Fruit fly (Drosophila melanogaster): Measurements from ENCODE around the gene CG14195.

CG14195 gene

dm6 chrX:19239365-19239764 lies 27.5 kb upstream of the CG14195 start:
- TF ChIP-seq Snoo (tag; optimal IDR thresholded peaks at IDR 0.05) (no peak), D1 (tag; optimal IDR thresholded peaks at IDR 0.05) (no peak), Pif1B (GFP tag; optimal IDR thresholded peaks at IDR 0.05) (no peak), CG12605 (GFP tag; IDR thresholded peaks at IDR 0.05) (no peak), fd96Ca (GFP tag; IDR thresholded peaks at IDR 0.05) (no peak), Pif1A (GFP tag; optimal IDR thresholded peaks at IDR 0.05) (no peak), CG8159 (tag; optimal IDR thresholded peaks at IDR 0.05) (no peak), CG8301 (tag; optimal IDR thresholded peaks at IDR 0.05) (no peak), CG9948 (tag; optimal IDR thresholded peaks at IDR 0.05) (no peak), CG15710 (tag; optimal IDR thresholded peaks at IDR 0.05) (no peak), CG34367 (tag; optimal IDR thresholded peaks at IDR 0.05) (no peak)

DNA sequence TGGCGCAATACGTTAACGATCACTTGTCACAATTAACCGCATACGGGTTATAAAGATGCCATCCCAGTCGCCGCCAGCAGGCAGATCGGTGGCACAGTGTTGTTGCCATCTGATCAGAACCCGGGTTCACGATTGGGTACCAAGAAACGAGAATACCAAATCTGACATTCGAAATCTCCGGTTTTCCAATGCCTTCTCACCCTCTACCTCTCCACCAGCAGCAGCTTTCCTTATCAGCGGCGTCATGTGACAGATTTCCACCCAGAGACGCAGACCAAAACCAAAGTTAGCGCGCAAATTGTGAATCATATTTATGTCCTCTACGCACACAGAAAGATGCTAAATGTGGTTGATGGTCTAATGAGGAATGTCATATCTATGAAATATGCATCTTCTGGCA lies 26.7 kb upstream of the CG14195 start:
- TF ChIP-seq CG13204 (GFP tag; optimal IDR thresholded peaks at IDR 0.05) (no peak), Pif1A (GFP tag; optimal IDR thresholded peaks at IDR 0.05) (no peak), fd96Ca (GFP tag; IDR thresholded peaks at IDR 0.05) (no peak), CG34367 (tag; optimal IDR thresholded peaks at IDR 0.05) (no peak), Pif1B (GFP tag; optimal IDR thresholded peaks at IDR 0.05) (no peak), CG32121 (GFP tag; IDR thresholded peaks at IDR 0.05) (no peak), D1 (tag; optimal IDR thresholded peaks at IDR 0.05) (no peak), Snoo (tag; optimal IDR thresholded peaks at IDR 0.05) (no peak), gl (tag; optimal IDR thresholded peaks at IDR 0.05) (no peak), EcR (GFP tag; optimal IDR thresholded peaks at IDR 0.05) (no peak), CG12605 (GFP tag; IDR thresholded peaks at IDR 0.05) (no peak), CG8301 (tag; optimal IDR thresholded peaks at IDR 0.05) (no peak), CG9948 (tag; optimal IDR thresholded peaks at IDR 0.05) (no peak), CG4496 (GFP tag; IDR thresholded peaks at IDR 0.05) (no peak), CG17806 (tag; optimal IDR thresholded peaks at IDR 0.05) (no peak), CG8159 (tag; optimal IDR thresholded peaks at IDR 0.05) (no peak), CG10348 (GFP tag; IDR thresholded peaks at IDR 0.05) (no peak), CG15710 (tag; optimal IDR thresholded peaks at IDR 0.05) (no peak), Ets98B (GFP tag; IDR thresholded peaks at IDR 0.05) (no peak), rn (GFP tag; IDR thresholded peaks at IDR 0.05) (no peak)

dm6 chrX:19229855-19230433 lies 18.1 kb upstream of the CG14195 start:
- TF ChIP-seq CG8159 (tag; optimal IDR thresholded peaks at IDR 0.05) (peak; percentile 66), D1 (tag; optimal IDR thresholded peaks at IDR 0.05) (peak; percentile 45), CG14655 (GFP tag; optimal IDR thresholded peaks at IDR 0.05) (peak; percentile 79), CG12605 (GFP tag; IDR thresholded peaks at IDR 0.05) (0 out of 2 replicates have a peak, but pooled peaks have one; percentile 11), CG34367 (tag; optimal IDR thresholded peaks at IDR 0.05) (peak; percentile 20), CG4496 (GFP tag; IDR thresholded peaks at IDR 0.05) (no peak), fd96Ca (GFP tag; IDR thresholded peaks at IDR 0.05) (0 out of 3 replicates have a peak, but pooled peaks have one; percentile 31), CG15710 (tag; optimal IDR thresholded peaks at IDR 0.05) (peak; percentile 49), Ets98B (GFP tag; IDR thresholded peaks at IDR 0.05) (peak; percentile 42; the same call in 1 of the 2 replicates), CG17806 (tag; optimal IDR thresholded peaks at IDR 0.05) (peak; percentile 51), CG8301 (tag; optimal IDR thresholded peaks at IDR 0.05) (peak; percentile 82), CG13204 (GFP tag; optimal IDR thresholded peaks at IDR 0.05) (no peak), Pif1A (GFP tag; optimal IDR thresholded peaks at IDR 0.05) (peak; percentile 74), Pif1B (GFP tag; optimal IDR thresholded peaks at IDR 0.05) (peak; percentile 54), CG10348 (GFP tag; IDR thresholded peaks at IDR 0.05) (no peak), gl (tag; optimal IDR thresholded peaks at IDR 0.05) (no peak)

- TF ChIP-seq EcR (GFP tag; optimal IDR thresholded peaks at IDR 0.05) (peak; percentile 35), CG10348 (GFP tag; IDR thresholded peaks at IDR 0.05) (0 out of 2 replicates have a peak, but pooled peaks have one; percentile 28), CG4496 (GFP tag; IDR thresholded peaks at IDR 0.05) (peak; percentile 74), CG8159 (tag; optimal IDR thresholded peaks at IDR 0.05) (no peak), CG13204 (GFP tag; optimal IDR thresholded peaks at IDR 0.05) (peak; percentile 93), CG14655 (GFP tag; optimal IDR thresholded peaks at IDR 0.05) (no peak), gl (tag; optimal IDR thresholded peaks at IDR 0.05) (no peak), fd96Ca (GFP tag; IDR thresholded peaks at IDR 0.05) (no peak), CG32121 (GFP tag; IDR thresholded peaks at IDR 0.05) (0 out of 2 replicates have a peak, but pooled peaks have one; percentile 12)
These were observed 13.4 kb upstream of the CG14195 start for dm6 chrX:19225304-19225640.

DNA sequence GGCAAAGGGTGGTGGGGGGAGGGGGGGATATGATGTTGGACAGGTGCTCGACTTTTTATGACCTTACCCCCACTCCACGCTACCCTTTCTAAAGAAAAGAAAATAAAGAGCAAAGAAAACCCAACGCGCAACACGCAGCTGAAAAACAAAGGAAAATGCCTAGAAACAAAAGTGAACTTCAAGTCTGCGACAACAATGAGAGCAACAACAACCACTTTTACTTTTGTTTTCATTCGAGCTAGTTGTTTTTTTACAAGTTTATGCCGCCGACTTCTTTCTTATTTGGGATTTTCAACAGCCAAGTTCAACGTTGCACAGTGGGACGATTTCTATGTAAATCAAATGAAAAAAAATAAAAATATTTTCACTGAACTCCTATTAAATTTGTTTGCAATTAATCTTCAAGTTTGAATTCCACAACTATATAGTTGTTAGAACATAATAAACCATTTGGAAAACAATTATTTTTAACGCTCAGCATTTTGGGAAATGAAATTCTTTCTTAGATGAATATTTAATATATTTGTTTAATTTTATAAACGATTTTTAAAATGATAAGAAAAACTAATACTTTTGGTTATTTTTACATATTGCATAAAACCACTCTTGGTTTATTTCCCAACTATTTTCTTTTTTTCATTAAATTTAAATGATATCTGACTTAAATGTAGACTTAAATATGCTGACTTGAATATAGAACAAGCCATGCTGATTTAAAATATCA lies 12.9 kb upstream of the CG14195 start:
- TF ChIP-seq CG8159 (tag; optimal IDR thresholded peaks at IDR 0.05) = peak; percentile 81
- peak; percentile 24 for TF ChIP-seq CG34367 (tag; optimal IDR thresholded peaks at IDR 0.05)
- no peak for TF ChIP-seq rn (GFP tag; IDR thresholded peaks at IDR 0.05)
- TF ChIP-seq Pif1B (GFP tag; optimal IDR thresholded peaks at IDR 0.05) = no peak
- TF ChIP-seq CG4496 (GFP tag; IDR thresholded peaks at IDR 0.05) = no peak
- TF ChIP-seq CG8301 (tag; optimal IDR thresholded peaks at IDR 0.05) = peak; percentile 47
- peak; percentile 33 for TF ChIP-seq Snoo (tag; optimal IDR thresholded peaks at IDR 0.05)
- peak; percentile 43 for TF ChIP-seq CG17806 (tag; optimal IDR thresholded peaks at IDR 0.05)
- peak; percentile 32 for TF ChIP-seq D1 (tag; optimal IDR thresholded peaks at IDR 0.05)
- TF ChIP-seq CG9948 (tag; optimal IDR thresholded peaks at IDR 0.05) = peak; percentile 74
- peak; percentile 72 for TF ChIP-seq CG14655 (GFP tag; optimal IDR thresholded peaks at IDR 0.05)
- TF ChIP-seq CG15710 (tag; optimal IDR thresholded peaks at IDR 0.05) = peak; percentile 60
- no peak for TF ChIP-seq fd96Ca (GFP tag; IDR thresholded peaks at IDR 0.05)
- no peak for TF ChIP-seq gl (tag; optimal IDR thresholded peaks at IDR 0.05)
- TF ChIP-seq CG10348 (GFP tag; IDR thresholded peaks at IDR 0.05) = no peak
